Worm (Caenorhabditis elegans) whole organism, mixed stage, embryonic: ENCODE data around the gene bra-1.

Source experiments
- elt-3 ChIP-seq: fragments of 150-350 bp; optimal IDR thresholded peaks from 2 replicates; lab custom pipeline; 2014; ENCODE audit warnings: missing biosample characterization, missing genetic modification characterization
- lsy-2 ChIP-seq: fragments of 150-350 bp; optimal IDR thresholded peaks from 2 replicates; lab custom pipeline; 2014; ENCODE audit warnings: missing biosample characterization, missing genetic modification characterization
- nhr-2 ChIP-seq: fragments of 150-350 bp; optimal IDR thresholded peaks from 2 replicates; lab custom pipeline; 2014; ENCODE audit warnings: missing biosample characterization, missing genetic modification characterization
- nhr-237 ChIP-seq: fragments of 150-350 bp; optimal IDR thresholded peaks from 2 replicates; lab custom pipeline; 2014; ENCODE audit warnings: missing biosample characterization, missing genetic modification characterization
- nhr-76 ChIP-seq: sonication (generic microtip); optimal IDR thresholded peaks from 2 replicates; lab custom pipeline; 2017; ENCODE audit warnings: missing biosample characterization, missing genetic modification characterization
- snpc-4 ChIP-seq: fragments of 150-350 bp; optimal IDR thresholded peaks from 2 replicates; lab custom pipeline; 2014; ENCODE audit warnings: missing biosample characterization, missing genetic modification characterization
- sptf-1 ChIP-seq: sonication (generic microtip); optimal IDR thresholded peaks from 2 replicates; lab custom pipeline; 2017; ENCODE audit warnings: mild to moderate bottlenecking, missing genetic modification characterization, moderate library complexity, missing compliant biosample characterization
- unc-39 ChIP-seq: fragments of 150-350 bp; optimal IDR thresholded peaks from 2 replicates; lab custom pipeline; 2014; ENCODE audit warnings: missing biosample characterization, missing genetic modification characterization

DNA sequence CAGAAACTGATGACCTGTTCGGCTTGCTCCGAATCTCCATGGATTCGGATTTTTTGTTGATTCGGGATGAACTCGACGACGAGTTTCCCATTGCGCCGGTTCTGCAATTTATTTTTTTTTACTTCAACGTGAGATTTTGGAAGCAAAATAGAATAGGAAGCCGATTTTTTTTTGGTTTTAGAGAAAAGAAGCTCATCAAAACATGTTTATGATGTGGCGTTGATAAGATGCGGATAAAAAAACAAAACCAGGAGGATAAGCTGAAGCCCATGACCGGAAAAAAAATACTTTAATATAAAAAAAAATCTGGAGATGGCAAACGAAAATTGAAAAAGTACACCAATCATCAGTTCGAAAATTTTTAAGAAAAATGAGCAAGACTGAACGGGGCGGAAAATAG lies 42.2 kb upstream of the bra-1 start, which contains the start of gene glb-20:
- TF ChIP-seq snpc-4 (tag; lab: Kevin White, UChicago): no peak
- no peak for TF ChIP-seq unc-39 (tag; lab: Kevin White, UChicago)
- no peak for TF ChIP-seq elt-3 (tag; lab: Kevin White, UChicago)
- no peak for TF ChIP-seq lsy-2 (tag; lab: Kevin White, UChicago)
- TF ChIP-seq nhr-237: no peak
- no peak for TF ChIP-seq nhr-76 (tag; lab: Kevin White, UChicago)
- TF ChIP-seq sptf-1 (tag; lab: Kevin White, UChicago): no peak
- TF ChIP-seq nhr-2 (tag; lab: Kevin White, UChicago): no peak
